Worm (Caenorhabditis elegans) whole organism, L4/young adult: ENCODE results near the gene cpna-2.

Experiments used
- W03F9.2 ChIP-seq: fragments of 150-350 bp; optimal IDR thresholded peaks from 2 replicates; lab custom pipeline; 2014; ENCODE audit warnings: missing biosample characterization, missing genetic modification characterization
- dao-5 ChIP-seq: sonication (generic microtip); optimal IDR thresholded peaks from 2 replicates; lab custom pipeline; 2016; ENCODE audit warnings: missing genotype, missing genetic modification characterization, moderate library complexity, missing compliant biosample characterization
- him-1 ChIP-seq: sonication (generic microtip); optimal IDR thresholded peaks from 2 replicates; lab custom pipeline; 2016; ENCODE audit warnings: missing genotype, missing genetic modification reagents, missing genetic modification characterization, missing compliant biosample characterization

ce11 chrII:7772411-7772810, 47.7 kb downstream of the cpna-2 start, which contains the start of gene C06A8.6:
- TF ChIP-seq him-1 (no peak), dao-5 (tag; lab: Kevin White, UChicago) (no peak), W03F9.2 (tag; lab: Kevin White, UChicago) (no peak)
